Fruit fly (Drosophila melanogaster) whole organism, embryonic: Measurements from ENCODE around the gene Pep.

Experiments
- ATbp ChIP-seq: fragments of 200-800 bp; sonication (Bioruptor generic); optimal IDR thresholded peaks from 2 replicates; lab custom pipeline; 2017; ENCODE audit warnings: missing biosample characterization, mild to moderate bottlenecking, missing genetic modification characterization, missing genetic modification reagents
- CG10267 ChIP-seq: fragments of 200-800 bp; sonication (Bioruptor generic); optimal IDR thresholded peaks from 2 replicates; lab custom pipeline; 2018; ENCODE audit warnings: missing biosample characterization, mild to moderate bottlenecking, missing genetic modification characterization, moderate library complexity
- CG12391 ChIP-seq: fragments of 200-800 bp; sonication (Bioruptor generic); optimal IDR thresholded peaks from 3 replicates; lab custom pipeline; 2018; ENCODE audit warnings: missing biosample characterization, mild to moderate bottlenecking, missing genetic modification characterization, moderate library complexity
- CG12769 ChIP-seq: fragments of 200-800 bp; sonication (Bioruptor generic); optimal IDR thresholded peaks from 2 replicates; lab custom pipeline; 2019; ENCODE audit warnings: missing biosample characterization, mild to moderate bottlenecking, missing genetic modification characterization, moderate library complexity
- CG12942 ChIP-seq: fragments of 200-800 bp; sonication (Bioruptor generic); optimal IDR thresholded peaks from 3 replicates; lab custom pipeline; 2016; ENCODE audit warnings: missing biosample characterization, missing genetic modification characterization
- CG13894 ChIP-seq: fragments of 200-800 bp; sonication (Bioruptor generic); optimal IDR thresholded peaks from 3 replicates; lab custom pipeline; 2018; ENCODE audit warnings: missing biosample characterization, mild to moderate bottlenecking, missing genetic modification characterization, moderate library complexity
- CG15479 ChIP-seq: fragments of 200-800 bp; sonication (Bioruptor generic); optimal IDR thresholded peaks from 3 replicates; lab custom pipeline; 2019; ENCODE audit warnings: missing biosample characterization, mild to moderate bottlenecking, missing genetic modification characterization, moderate library complexity
- CG16779 ChIP-seq: fragments of 200-800 bp; sonication (Bioruptor generic); IDR thresholded peaks from 2 replicates; pipeline ENCODE4 v1.3.6; 2022; ENCODE audit warnings: missing biosample characterization, missing genetic modification characterization
- CG17568 ChIP-seq: fragments of 200-800 bp; sonication (Bioruptor generic); optimal IDR thresholded peaks from 2 replicates; lab custom pipeline; 2018; ENCODE audit warnings: missing biosample characterization, mild to moderate bottlenecking, missing genetic modification characterization, moderate library complexity
- CG17829 ChIP-seq: fragments of 200-800 bp; optimal IDR thresholded peaks from 2 replicates; lab custom pipeline; 2019; ENCODE audit warnings: missing biosample characterization, mild to moderate bottlenecking, missing genetic modification characterization, moderate library complexity
- CG17912 ChIP-seq: fragments of 200-800 bp; sonication (Bioruptor generic); optimal IDR thresholded peaks from 2 replicates; lab custom pipeline; 2018; ENCODE audit warnings: missing biosample characterization, mild to moderate bottlenecking, missing genetic modification characterization
- CG2116 ChIP-seq: fragments of 200-800 bp; sonication (Bioruptor generic); optimal IDR thresholded peaks from 3 replicates; lab custom pipeline; 2018; ENCODE audit warnings: missing biosample characterization, mild to moderate bottlenecking, missing genetic modification characterization
- CG2129 ChIP-seq: fragments of 200-800 bp; sonication (Bioruptor generic); IDR thresholded peaks from 2 replicates; pipeline ENCODE4 v1.3.6; 2022; ENCODE audit warnings: missing biosample characterization, missing genetic modification characterization; ENCODE audit not compliant: partially characterized antibody
- CG30020 ChIP-seq: fragments of 200-800 bp; optimal IDR thresholded peaks from 2 replicates; lab custom pipeline; 2019; ENCODE audit warnings: missing biosample characterization, mild to moderate bottlenecking, missing genetic modification characterization, moderate library complexity
- CG30431 ChIP-seq: fragments of 200-800 bp; sonication (Bioruptor generic); optimal IDR thresholded peaks from 2 replicates; lab custom pipeline; 2017; ENCODE audit warnings: missing biosample characterization, missing genetic modification characterization
- CG32532 ChIP-seq: fragments of 200-800 bp; sonication (Bioruptor generic); IDR thresholded peaks from 2 replicates; pipeline ENCODE4 v1.3.6; 2022; ENCODE audit warnings: missing biosample characterization, missing genetic modification characterization
- CG5953 ChIP-seq: fragments of 200-800 bp; sonication (Bioruptor generic); IDR thresholded peaks from 2 replicates; pipeline ENCODE4 v1.3.6; 2022; ENCODE audit warnings: missing biosample characterization, missing genetic modification characterization
- CG6813 ChIP-seq: fragments of 200-800 bp; sonication (Bioruptor generic); optimal IDR thresholded peaks from 2 replicates; lab custom pipeline; 2017; ENCODE audit warnings: missing biosample characterization, missing genetic modification characterization, mild to moderate bottlenecking, moderate library complexity, missing genetic modification reagents
- CG8478 ChIP-seq: fragments of >200 bp; optimal IDR thresholded peaks from 2 replicates; lab custom pipeline; 2018
- CHES-1-like ChIP-seq: fragments of 200-800 bp; sonication (Bioruptor generic); optimal IDR thresholded peaks from 2 replicates; lab custom pipeline; 2016; ENCODE audit warnings: missing biosample characterization, missing genetic modification characterization
- CTCF ChIP-seq: fragments of 200-800 bp; sonication (Bioruptor generic); optimal IDR thresholded peaks from 2 replicates; lab custom pipeline; 2017; ENCODE audit warnings: missing biosample characterization, mild to moderate bottlenecking, missing genetic modification characterization, moderate library complexity
- Chrac-16 ChIP-seq: fragments of 200-800 bp; sonication (Bioruptor generic); optimal IDR thresholded peaks from 3 replicates; lab custom pipeline; 2016; ENCODE audit warnings: missing biosample characterization, missing genetic modification characterization
- CoRest ChIP-seq: fragments of 200-800 bp; sonication (Bioruptor generic); optimal IDR thresholded peaks from 3 replicates; lab custom pipeline; 2018; ENCODE audit warnings: missing biosample characterization, mild to moderate bottlenecking, missing genetic modification characterization, moderate library complexity
- Dek ChIP-seq: fragments of 200-800 bp; sonication (Bioruptor generic); optimal IDR thresholded peaks from 3 replicates; lab custom pipeline; 2019; ENCODE audit warnings: missing biosample characterization, mild to moderate bottlenecking, missing genetic modification characterization, moderate library complexity
- Dref ChIP-seq: fragments of 200-800 bp; sonication (Bioruptor generic); IDR thresholded peaks from 2 replicates; pipeline ENCODE4 v1.3.6; 2022; ENCODE audit warnings: missing biosample characterization, missing genetic modification characterization
- Elba2 ChIP-seq: fragments of 200-800 bp; sonication (Bioruptor generic); optimal IDR thresholded peaks from 3 replicates; lab custom pipeline; 2016; ENCODE audit warnings: missing biosample characterization, missing genetic modification characterization
- Gsc ChIP-seq: fragments of 200-800 bp; sonication (Bioruptor generic); IDR thresholded peaks from 2 replicates; pipeline ENCODE4 v1.3.6; 2022; ENCODE audit warnings: missing biosample characterization, missing genetic modification characterization
- Hand ChIP-seq: fragments of 200-800 bp; sonication (Bioruptor generic); optimal IDR thresholded peaks from 2 replicates; lab custom pipeline; 2017; ENCODE audit warnings: mild to moderate bottlenecking, missing biosample characterization, missing genetic modification reagents, missing genetic modification characterization
- Hr51 ChIP-seq, 2 experiments: fragments of 200-800 bp; sonication (Bioruptor generic); optimal IDR thresholded peaks; 2 replicates in 1 of 2; 3 replicates in 1 of 2; lab custom pipeline; 2016 to 2018; ENCODE audit warnings: missing biosample characterization in 2 of 2, missing genetic modification characterization in 2 of 2, mild to moderate bottlenecking in 1 of 2, moderate library complexity in 1 of 2
- Pdp1 ChIP-seq, 2 experiments: fragments of 200-800 bp; sonication (Bioruptor generic); optimal IDR thresholded peaks; 3 replicates each; lab custom pipeline; 2016; ENCODE audit warnings: missing biosample characterization in 2 of 2, missing genetic modification characterization in 2 of 2, mild to moderate bottlenecking in 1 of 2, moderate library complexity in 1 of 2
- Xbp1 ChIP-seq: fragments of 200-800 bp; sonication (Bioruptor generic); optimal IDR thresholded peaks from 3 replicates; lab custom pipeline; 2016; ENCODE audit warnings: missing biosample characterization, mild to moderate bottlenecking, missing genetic modification characterization
- ap ChIP-seq: fragments of 200-800 bp; sonication (Bioruptor generic); IDR thresholded peaks from 2 replicates; pipeline ENCODE4 v1.3.6; 2022; ENCODE audit warnings: missing biosample characterization, missing genetic modification characterization
- bab2 ChIP-seq: fragments of 200-800 bp; sonication (Bioruptor generic); optimal IDR thresholded peaks from 2 replicates; lab custom pipeline; 2016; ENCODE audit warnings: missing biosample characterization, missing genetic modification characterization
- cato ChIP-seq: fragments of 200-800 bp; sonication (Bioruptor generic); optimal IDR thresholded peaks from 2 replicates; lab custom pipeline; 2016; ENCODE audit warnings: missing biosample characterization, missing genetic modification characterization, borderline replicate concordance
- grn ChIP-seq: fragments of 200-800 bp; sonication (Bioruptor generic); optimal IDR thresholded peaks from 3 replicates; lab custom pipeline; 2017; ENCODE audit warnings: missing biosample characterization, missing genetic modification characterization
- inv ChIP-seq: fragments of 200-800 bp; sonication (Bioruptor generic); IDR thresholded peaks from 2 replicates; pipeline ENCODE4 v1.3.6; 2022; ENCODE audit warnings: missing biosample characterization, missing genetic modification characterization; ENCODE audit not compliant: partially characterized antibody
- kah ChIP-seq: fragments of 200-800 bp; sonication (Bioruptor generic); optimal IDR thresholded peaks from 2 replicates; lab custom pipeline; 2018; ENCODE audit warnings: missing biosample characterization, mild to moderate bottlenecking, missing genetic modification characterization
- ken ChIP-seq: fragments of 200-800 bp; sonication (Bioruptor generic); IDR thresholded peaks from 3 replicates; pipeline ENCODE4 v1.3.6; 2022; ENCODE audit warnings: missing biosample characterization, missing genetic modification characterization
- lmd ChIP-seq: fragments of 200-800 bp; sonication (Bioruptor generic); IDR thresholded peaks from 2 replicates; pipeline ENCODE4 v1.3.6; 2022; ENCODE audit warnings: missing biosample characterization, missing genetic modification characterization
- nau ChIP-seq: fragments of 200-800 bp; sonication (Bioruptor generic); optimal IDR thresholded peaks from 3 replicates; lab custom pipeline; 2017; ENCODE audit warnings: missing biosample characterization, mild to moderate bottlenecking, missing genetic modification characterization, missing genetic modification reagents
- peb ChIP-seq: fragments of 200-800 bp; sonication (Bioruptor generic); IDR thresholded peaks from 2 replicates; pipeline ENCODE4 v1.3.6; 2022; ENCODE audit warnings: missing biosample characterization, missing genetic modification characterization
- pfk ChIP-seq: fragments of 200-800 bp; sonication (Bioruptor generic); optimal IDR thresholded peaks from 2 replicates; lab custom pipeline; 2018; ENCODE audit warnings: missing biosample characterization, mild to moderate bottlenecking, missing genetic modification characterization, moderate library complexity
- sens-2 ChIP-seq: fragments of 200-800 bp; sonication (Bioruptor generic); IDR thresholded peaks from 2 replicates; pipeline ENCODE4 v1.3.6; 2022; ENCODE audit warnings: missing biosample characterization, missing genetic modification characterization
- slbo ChIP-seq: fragments of 200-800 bp; sonication (Bioruptor generic); IDR thresholded peaks from 2 replicates; pipeline ENCODE4 v1.3.6; 2022; ENCODE audit warnings: missing biosample characterization, missing genetic modification characterization
- tap ChIP-seq: fragments of 200-800 bp; optimal IDR thresholded peaks from 3 replicates; lab custom pipeline; 2019; ENCODE audit warnings: missing biosample characterization, mild to moderate bottlenecking, missing genetic modification characterization, moderate library complexity
- trem ChIP-seq: fragments of 200-800 bp; optimal IDR thresholded peaks from 3 replicates; lab custom pipeline; 2019; ENCODE audit warnings: missing biosample characterization, mild to moderate bottlenecking, missing genetic modification characterization, moderate library complexity
- trh ChIP-seq: fragments of 200-800 bp; sonication (Bioruptor generic); optimal IDR thresholded peaks from 2 replicates; lab custom pipeline; 2016; ENCODE audit warnings: missing biosample characterization, missing genetic modification characterization
- tup ChIP-seq: fragments of 200-800 bp; sonication (Bioruptor generic); optimal IDR thresholded peaks from 2 replicates; lab custom pipeline; 2016; ENCODE audit warnings: missing biosample characterization, mild to moderate bottlenecking, missing genetic modification characterization, moderate library complexity
- vnd ChIP-seq: fragments of 200-800 bp; sonication (Bioruptor generic); IDR thresholded peaks from 3 replicates; pipeline ENCODE4 v1.3.6; 2022; ENCODE audit warnings: missing biosample characterization, missing genetic modification characterization; ENCODE audit not compliant: partially characterized antibody
- zfh1 ChIP-seq: fragments of 200-800 bp; sonication (Bioruptor generic); IDR thresholded peaks from 3 replicates; pipeline ENCODE4 v1.3.6; 2022; ENCODE audit warnings: missing biosample characterization, missing genetic modification characterization

The Pep gene

DNA sequence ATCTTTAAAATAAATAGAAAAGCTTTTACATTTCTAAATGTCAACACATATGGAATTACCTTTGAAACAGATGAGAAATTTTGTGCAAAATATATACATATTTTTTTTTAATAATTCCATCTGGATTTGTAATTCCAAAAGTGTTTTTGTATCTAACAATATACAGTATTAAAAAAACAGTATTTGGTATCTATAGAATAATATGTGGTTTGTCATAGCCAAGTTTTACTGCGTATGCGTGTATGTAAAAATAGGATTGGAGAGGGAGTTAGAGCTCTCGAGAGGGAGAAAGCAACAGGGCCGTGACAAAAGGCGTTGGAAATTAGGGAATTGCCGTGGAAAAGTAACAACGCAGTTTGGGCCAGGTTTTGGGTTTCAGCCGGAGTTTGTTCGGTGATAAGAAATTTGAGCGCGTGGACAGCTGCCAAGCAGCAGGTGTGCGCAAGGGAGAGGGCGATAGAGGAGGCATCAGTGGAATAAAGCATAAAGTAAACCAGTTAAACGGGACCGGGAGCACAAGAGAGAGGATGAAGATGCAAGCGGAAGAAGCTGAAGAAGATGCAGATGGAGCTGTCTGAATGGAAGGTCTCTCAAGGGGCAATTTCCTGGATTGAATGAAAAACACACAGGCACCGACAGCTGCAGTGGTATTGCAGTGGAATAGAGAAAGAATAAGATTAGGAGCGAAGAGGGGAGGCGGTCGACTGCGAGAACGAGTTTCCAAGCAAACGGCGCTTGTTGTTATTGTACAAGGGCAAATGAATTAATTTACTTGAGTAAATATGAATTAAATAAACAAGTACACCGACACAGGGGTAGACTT, 8.3 kb upstream of the Pep start (continued):
- peak; percentile 66 for TF ChIP-seq CG17568 (GFP tag; lab: Kevin White, UChicago)
- TF ChIP-seq nau (GFP tag; lab: Kevin White, UChicago), result peak; percentile 82
- no peak for TF ChIP-seq cato (GFP tag; lab: Kevin White, UChicago)
- no peak for TF ChIP-seq peb (GFP tag; lab: Robert Waterston, UW)
- no peak for TF ChIP-seq sens-2
- TF ChIP-seq Pdp1 (GFP tag; optimal IDR thresholded peaks at IDR 0.05; lab: Kevin White, UChicago), result no peak
- TF ChIP-seq CG12942, result no peak
- TF ChIP-seq CG16779 (GFP tag; lab: Robert Waterston, UW), result peak; percentile 78
- TF ChIP-seq ATbp (GFP tag; lab: Kevin White, UChicago), result peak; percentile 88
- TF ChIP-seq CG5953 (GFP tag; lab: Robert Waterston, UW), result no peak
- no peak for TF ChIP-seq Dek (tag; lab: Kevin White, UChicago)
- no peak for TF ChIP-seq CG17829 (tag; lab: Kevin White, UChicago)
- TF ChIP-seq CG2116 (GFP tag; lab: Kevin White, UChicago), result no peak
- no peak for TF ChIP-seq grn (GFP tag; lab: Kevin White, UChicago)
- TF ChIP-seq CG6813 (GFP tag; lab: Kevin White, UChicago), result peak; percentile 75
- TF ChIP-seq CG2129 (GFP tag; lab: Robert Waterston, UW), result no peak
- no peak for TF ChIP-seq CTCF
- no peak for TF ChIP-seq CG30020 (tag; lab: Kevin White, UChicago)
- no peak for TF ChIP-seq Gsc (GFP tag; lab: Robert Waterston, UW)
- no peak for TF ChIP-seq Hr51 (GFP tag; optimal IDR thresholded peaks at IDR 0.05; lab: Kevin White, UChicago)
- no peak for TF ChIP-seq CG8478
- no peak for TF ChIP-seq tup (GFP tag; lab: Kevin White, UChicago)
- TF ChIP-seq CG32532, result peak; percentile 28; the same call in 1 of the 2 replicates
- TF ChIP-seq CG30431 (GFP tag; lab: Kevin White, UChicago), result no peak
- TF ChIP-seq CG12391, result no peak
- no peak for TF ChIP-seq CG10267 (tag; lab: Kevin White, UChicago)
- peak; percentile 34 for TF ChIP-seq pfk
- peak; percentile 8 for TF ChIP-seq CoRest (tag; lab: Kevin White, UChicago)
- TF ChIP-seq CG13894, result peak; percentile 59
- TF ChIP-seq bab2 (GFP tag; lab: Kevin White, UChicago), result no peak
- no peak for TF ChIP-seq Elba2 (GFP tag; lab: Kevin White, UChicago)
- peak; percentile 30; the same call in 1 of the 2 replicates for TF ChIP-seq lmd (GFP tag; lab: Robert Waterston, UW)
- TF ChIP-seq Dref (GFP tag; lab: Robert Waterston, UW), result no peak
- TF ChIP-seq slbo (GFP tag; lab: Robert Waterston, UW), result no peak
- no peak for TF ChIP-seq trh (GFP tag; lab: Kevin White, UChicago)
- no peak for TF ChIP-seq kah (GFP tag; lab: Kevin White, UChicago)
- peak; percentile 78 for TF ChIP-seq zfh1 (GFP tag; lab: Robert Waterston, UW)
- no peak for TF ChIP-seq CHES-1-like (GFP tag; lab: Kevin White, UChicago)
- TF ChIP-seq Chrac-16 (GFP tag; lab: Kevin White, UChicago), result no peak
- TF ChIP-seq tap (tag; lab: Kevin White, UChicago), result no peak
- no peak for TF ChIP-seq inv (GFP tag; lab: Robert Waterston, UW)
- no peak for TF ChIP-seq vnd (GFP tag; lab: Robert Waterston, UW)
- no peak for TF ChIP-seq ap (GFP tag; lab: Robert Waterston, UW)
- TF ChIP-seq ken (GFP tag; lab: Robert Waterston, UW), result no peak
- TF ChIP-seq Xbp1, result no peak
- no peak for TF ChIP-seq trem (tag; lab: Kevin White, UChicago)
- peak; percentile 66 for TF ChIP-seq CG12769 (tag; lab: Kevin White, UChicago)
- no peak for TF ChIP-seq CG17912
- TF ChIP-seq Hand (GFP tag; lab: Kevin White, UChicago), result no peak
- peak; percentile 3 for TF ChIP-seq CG15479
